Worm (Caenorhabditis elegans): ENCODE measurements around the gene ZC262.7.

Gene ZC262.7

DNA sequence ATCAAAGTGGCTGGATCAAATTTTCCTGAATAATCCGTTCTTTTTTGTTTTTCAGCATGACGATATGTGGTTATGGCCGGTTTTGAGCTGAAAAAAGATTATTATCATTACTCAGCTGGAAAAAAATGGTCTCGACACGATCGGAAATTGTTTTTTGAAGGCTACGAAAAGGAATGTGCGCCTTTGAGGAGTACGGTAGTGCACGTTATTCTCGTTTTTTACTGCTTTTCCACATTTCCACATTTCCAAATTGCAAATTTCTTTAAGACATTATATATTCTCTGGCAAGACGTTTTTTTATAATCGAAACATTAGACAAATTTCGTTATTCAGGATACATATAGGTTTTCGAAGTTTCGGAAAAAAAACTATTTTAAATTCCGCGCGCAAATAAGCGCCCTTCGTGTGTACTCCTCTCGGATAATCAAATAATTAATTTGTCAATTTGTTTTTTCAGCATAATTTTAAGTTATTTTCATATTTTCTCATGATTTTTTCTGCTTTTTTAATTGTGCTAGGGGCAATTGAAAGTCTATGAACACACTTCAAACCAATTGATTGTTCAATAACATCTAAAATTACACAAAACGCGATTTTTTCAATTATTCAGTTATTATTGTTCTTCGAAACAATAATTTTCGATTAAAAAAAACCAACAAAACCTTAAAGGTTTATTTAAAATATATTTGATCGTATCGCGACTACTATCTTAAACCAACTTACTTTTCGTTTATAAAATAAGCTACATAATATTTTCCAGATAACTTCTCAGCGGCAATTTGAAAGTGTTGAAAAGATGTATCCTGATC lies 19.3 kb upstream of the ZC262.7 start, which contains the start of gene R05D3.3:
Gene R05D3.3, plus strand, starts transcription at position 759 of the 809 bp plus-strand sequence.
- TF ChIP-seq F33H1.4 (GFP tag; IDR thresholded peaks at IDR 0.05): peak; percentile 55; the same call in 1 of the 2 replicates
- no peak for TF ChIP-seq nhr-120 (GFP tag; IDR thresholded peaks at IDR 0.05)
- TF ChIP-seq lsl-1 (GFP tag; optimal IDR thresholded peaks at IDR 0.05): peak; percentile 74
- TF ChIP-seq xnd-1 (tag; optimal IDR thresholded peaks at IDR 0.05): no peak
- TF ChIP-seq efl-1 (GFP tag; optimal IDR thresholded peaks at IDR 0.05): peak; percentile 1
- peak; percentile 44 for TF ChIP-seq madf-6 (GFP tag; IDR thresholded peaks at IDR 0.05)
- no peak for TF ChIP-seq F57A8.1 (GFP tag; optimal IDR thresholded peaks at IDR 0.05)
- no peak for TF ChIP-seq nhr-27 (tag; optimal IDR thresholded peaks at IDR 0.05)
- TF ChIP-seq ceh-91 (GFP tag; IDR thresholded peaks at IDR 0.05): peak; percentile 84
- TF ChIP-seq ama-1 (optimal IDR thresholded peaks at IDR 0.05): no peak
- no peak for TF ChIP-seq ama-1 (GFP tag; optimal IDR thresholded peaks at IDR 0.05)
- no peak for TF ChIP-seq cebp-1 (GFP tag; IDR thresholded peaks at IDR 0.05)
- TF ChIP-seq cebp-1 (tag; optimal IDR thresholded peaks at IDR 0.05): no peak
- no peak for TF ChIP-seq somi-1 (GFP tag; optimal IDR thresholded peaks at IDR 0.05)
- TF ChIP-seq C17E4.6 (GFP tag; IDR thresholded peaks at IDR 0.05): no peak
- no peak for TF ChIP-seq ztf-25 (GFP tag; IDR thresholded peaks at IDR 0.05)
- TF ChIP-seq F52B5.7 (tag; optimal IDR thresholded peaks at IDR 0.05): no peak
- TF ChIP-seq sea-2 (GFP tag; IDR thresholded peaks at IDR 0.05): no peak
- TF ChIP-seq B0336.3 (GFP tag; IDR thresholded peaks at IDR 0.05): no peak
- TF ChIP-seq tlf-1 (GFP tag; optimal IDR thresholded peaks at IDR 0.05): no peak
- no peak for TF ChIP-seq B0261.1 (tag; optimal IDR thresholded peaks at IDR 0.05)
- TF ChIP-seq repo-1 (tag; optimal IDR thresholded peaks at IDR 0.05): no peak

DNA sequence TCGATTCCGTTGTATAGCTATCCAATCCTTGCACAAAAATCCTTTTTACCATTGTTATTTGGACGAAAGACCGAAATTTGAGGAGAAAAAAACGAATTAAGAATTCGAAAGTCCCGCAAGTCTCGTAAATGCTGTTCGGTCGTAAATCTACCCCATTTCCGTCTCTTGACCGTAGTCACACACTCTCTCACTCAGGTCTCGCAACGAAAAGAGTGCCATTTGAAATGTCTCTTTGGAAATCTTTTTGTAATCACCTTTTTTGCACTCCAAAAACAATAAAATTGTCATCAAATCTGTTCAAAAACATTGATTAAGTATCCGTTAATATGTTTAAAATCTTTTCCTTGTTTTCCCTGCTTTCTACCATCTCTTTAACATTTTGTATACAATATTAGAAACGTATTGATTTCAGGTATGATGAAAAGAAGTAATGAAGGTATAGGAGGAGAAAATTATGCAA lies 14.1 kb upstream of the ZC262.7 start, which contains the start of the genes R05D3.8 and rfp-1:
Gene R05D3.8, minus strand, starts transcription at position 115 of the 460 bp plus-strand sequence.
Gene rfp-1, plus strand, starts transcription at position 410 of the 460 bp plus-strand sequence.
- TF ChIP-seq ZK185.1 (tag; optimal IDR thresholded peaks at IDR 0.05; ENCODE audit: poor library complexity, severe bottlenecking) (peak; percentile 3), D2030.7 (GFP tag; IDR thresholded peaks at IDR 0.05) (peak; percentile 61; the same call in 1 of the 2 replicates), egl-18 (GFP tag; IDR thresholded peaks at IDR 0.05) (no peak), repo-1 (tag; optimal IDR thresholded peaks at IDR 0.05) (no peak), snpc-4 (GFP tag; optimal IDR thresholded peaks at IDR 0.05) (no peak), snpc-4 (tag; optimal IDR thresholded peaks at IDR 0.05) (peak in 1 of 4 experiments; percentile 63), ztf-6 (GFP tag; IDR thresholded peaks at IDR 0.05) (no peak), B0019.2 (GFP tag; conservative IDR thresholded peaks at IDR 0.05) (0 out of 2 replicates have a peak, but pooled peaks have one; percentile 8), T07F8.4 (tag; optimal IDR thresholded peaks at IDR 0.05) (no peak), athp-1 (tag; optimal IDR thresholded peaks at IDR 0.05) (no peak), mcd-1 (GFP tag; IDR thresholded peaks at IDR 0.05) (peak; percentile 50; the same call in 1 of the 2 replicates), ztf-22 (GFP tag; optimal IDR thresholded peaks at IDR 0.05) (no peak), ceh-40 (GFP tag; IDR thresholded peaks at IDR 0.05) (no peak), T26A5.8 (tag; optimal IDR thresholded peaks at IDR 0.05) (no peak), F37B4.10 (GFP tag; IDR thresholded peaks at IDR 0.05) (0 out of 2 replicates have a peak, but pooled peaks have one; percentile 61), efl-1 (GFP tag; optimal IDR thresholded peaks at IDR 0.05) (peak; percentile 64), F52B5.7 (tag; optimal IDR thresholded peaks at IDR 0.05) (no peak), hrde-1 (tag; optimal IDR thresholded peaks at IDR 0.05; ENCODE audit: borderline replicate concordance) (no peak), zfh-2 (GFP tag; conservative IDR thresholded peaks at IDR 0.05) (no peak), akir-1 (GFP tag; optimal IDR thresholded peaks at IDR 0.05) (no peak), atf-7 (tag; optimal IDR thresholded peaks at IDR 0.05) (no peak), cebp-2 (GFP tag; IDR thresholded peaks at IDR 0.05) (no peak), rpc-1 (optimal IDR thresholded peaks at IDR 0.05) (no peak), rpc-1 (tag; optimal IDR thresholded peaks at IDR 0.05) (no peak), C06A6.2 (GFP tag; conservative IDR thresholded peaks at IDR 0.05) (no peak), tlf-1 (GFP tag; optimal IDR thresholded peaks at IDR 0.05) (peak; percentile 12), F10E7.11 (tag; optimal IDR thresholded peaks at IDR 0.05) (no peak), nfya-2 (GFP tag; IDR thresholded peaks at IDR 0.05) (no peak), ccch-3 (GFP tag; optimal IDR thresholded peaks at IDR 0.05) (no peak), tbx-9 (tag; optimal IDR thresholded peaks at IDR 0.05; ENCODE audit: borderline replicate concordance) (no peak)
